Worm (Caenorhabditis elegans): Measurements from ENCODE around the gene srw-23.

srw-23 gene

ce11 chrV:16873642-16874041, at the start of gene srw-23:
Gene srw-23 (plus strand): TSS chrV:16873942.
- no peak for TF ChIP-seq cebp-2 (GFP tag; IDR thresholded peaks at IDR 0.05)
- no peak for TF ChIP-seq sptf-2 (GFP tag; optimal IDR thresholded peaks at IDR 0.05)
- TF ChIP-seq bed-1 (GFP tag; IDR thresholded peaks at IDR 0.05), result no peak
- TF ChIP-seq ccch-3 (GFP tag; optimal IDR thresholded peaks at IDR 0.05), result no peak
- no peak for TF ChIP-seq ztf-18 (tag; optimal IDR thresholded peaks at IDR 0.05)
- TF ChIP-seq C17E4.6 (GFP tag; IDR thresholded peaks at IDR 0.05), result no peak
- no peak for TF ChIP-seq F22D6.2 (tag; optimal IDR thresholded peaks at IDR 0.05)
- no peak for TF ChIP-seq lin-40 (tag; optimal IDR thresholded peaks at IDR 0.05)

DNA sequence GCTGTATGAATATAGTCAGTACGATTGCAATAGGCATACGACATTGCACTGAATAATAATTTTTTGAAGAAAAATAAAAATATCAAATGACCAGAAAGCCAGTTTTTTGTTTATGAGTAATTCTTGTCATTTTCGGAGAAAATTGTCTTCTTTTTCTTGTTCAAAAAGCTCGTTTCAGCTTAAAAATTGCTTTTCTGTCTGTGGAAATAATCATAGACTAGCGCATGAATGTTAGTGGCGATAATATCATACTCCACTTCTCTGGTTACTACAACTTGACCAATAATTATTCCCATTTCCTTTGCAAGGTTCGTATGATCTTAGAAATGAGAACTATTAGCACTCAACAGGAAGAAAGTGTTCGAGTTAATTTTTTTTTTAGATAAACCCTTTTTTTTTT, 46.3 kb upstream of the srw-23 start, which contains the start of gene srh-216:
srh-216 (minus strand) TSS at position 101 of the 400 bp plus-strand sequence.
- no peak for TF ChIP-seq ceh-58 (GFP tag; IDR thresholded peaks at IDR 0.05)
- no peak for TF ChIP-seq xnd-1 (tag; optimal IDR thresholded peaks at IDR 0.05)
- no peak for TF ChIP-seq Y79H2A.3 (GFP tag; conservative IDR thresholded peaks at IDR 0.05)
- no peak for TF ChIP-seq tbx-9 (tag; optimal IDR thresholded peaks at IDR 0.05; ENCODE audit: borderline replicate concordance)
- TF ChIP-seq hmg-20 (GFP tag; IDR thresholded peaks at IDR 0.05), result no peak
- TF ChIP-seq cebp-2 (GFP tag; IDR thresholded peaks at IDR 0.05), result no peak
- no peak for TF ChIP-seq sptf-2 (GFP tag; optimal IDR thresholded peaks at IDR 0.05)
- TF ChIP-seq cebp-1 (GFP tag; IDR thresholded peaks at IDR 0.05), result no peak
- TF ChIP-seq cebp-1 (tag; optimal IDR thresholded peaks at IDR 0.05), result no peak
- TF ChIP-seq lir-1 (GFP tag; conservative IDR thresholded peaks at IDR 0.05), result no peak
- TF ChIP-seq nfyb-1 (GFP tag; IDR thresholded peaks at IDR 0.05), result no peak

DNA sequence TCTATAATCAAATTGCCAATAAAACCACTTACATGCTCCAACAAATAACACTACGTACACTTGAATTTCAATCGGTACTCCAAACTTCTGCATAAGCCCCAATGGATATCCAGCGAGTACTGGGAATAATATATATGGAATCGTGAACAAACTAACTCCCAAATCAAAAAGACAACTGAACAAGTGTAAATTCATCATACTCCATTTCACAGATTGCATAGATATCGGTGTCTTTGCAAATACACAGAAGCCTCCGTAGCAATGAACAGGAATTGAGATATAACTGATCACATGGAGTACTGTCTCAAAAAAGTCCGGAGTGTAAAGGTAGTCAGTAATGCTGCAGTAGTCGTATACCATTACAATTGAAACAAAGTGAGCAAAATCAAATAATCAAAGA, 44.3 kb upstream of the srw-23 start, which contains the start of gene srh-214:
srh-214 (minus strand) TSS at position 360 of the 400 bp plus-strand sequence.
- TF ChIP-seq ztf-25 (GFP tag; IDR thresholded peaks at IDR 0.05) (no peak), tbp1 (GFP tag; optimal IDR thresholded peaks at IDR 0.05) (no peak), nfyb-1 (GFP tag; IDR thresholded peaks at IDR 0.05) (no peak), mel-28 (tag; optimal IDR thresholded peaks at IDR 0.05; ENCODE audit: borderline replicate concordance) (no peak), nfya-1 (tag; optimal IDR thresholded peaks at IDR 0.05; ENCODE audit: borderline replicate concordance, insufficient read depth) (no peak), mes-4 (tag; optimal IDR thresholded peaks at IDR 0.05) (no peak), ama-1 (optimal IDR thresholded peaks at IDR 0.05) (no peak), ama-1 (GFP tag; optimal IDR thresholded peaks at IDR 0.05) (no peak), lag-1 (GFP tag; IDR thresholded peaks at IDR 0.05) (no peak), B0336.3 (GFP tag; IDR thresholded peaks at IDR 0.05) (no peak), lir-1 (GFP tag; conservative IDR thresholded peaks at IDR 0.05) (no peak), bed-1 (GFP tag; IDR thresholded peaks at IDR 0.05) (no peak), madf-10 (tag; optimal IDR thresholded peaks at IDR 0.05) (no peak), lin-35 (GFP tag; optimal IDR thresholded peaks at IDR 0.05) (no peak), aptf-2 (GFP tag; conservative IDR thresholded peaks at IDR 0.05) (no peak), let-526 (GFP tag; IDR thresholded peaks at IDR 0.05) (no peak), ccch-3 (GFP tag; optimal IDR thresholded peaks at IDR 0.05) (no peak)

DNA sequence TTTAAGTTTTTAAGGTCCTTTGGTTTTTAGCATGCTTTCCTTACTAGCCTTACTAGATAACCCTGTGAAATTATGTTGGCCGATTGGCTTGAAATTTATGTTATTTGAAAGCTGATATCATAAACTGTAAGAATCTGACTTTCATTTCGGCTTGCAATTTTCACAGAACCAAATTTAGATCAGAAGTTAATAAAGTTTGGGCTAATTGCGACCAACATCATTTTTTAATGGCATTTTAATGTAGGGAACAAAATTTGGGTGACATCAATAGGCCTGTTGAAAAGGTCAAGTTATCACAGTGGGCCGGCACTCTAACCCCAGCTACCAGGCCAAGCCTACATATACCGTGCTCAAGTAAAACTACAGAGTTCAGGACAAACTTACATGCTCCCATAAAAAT, 42.4 kb upstream of the srw-23 start:
- no peak for TF ChIP-seq B0261.1 (tag; optimal IDR thresholded peaks at IDR 0.05)
- TF ChIP-seq sdz-38 (tag; optimal IDR thresholded peaks at IDR 0.05), result no peak

DNA sequence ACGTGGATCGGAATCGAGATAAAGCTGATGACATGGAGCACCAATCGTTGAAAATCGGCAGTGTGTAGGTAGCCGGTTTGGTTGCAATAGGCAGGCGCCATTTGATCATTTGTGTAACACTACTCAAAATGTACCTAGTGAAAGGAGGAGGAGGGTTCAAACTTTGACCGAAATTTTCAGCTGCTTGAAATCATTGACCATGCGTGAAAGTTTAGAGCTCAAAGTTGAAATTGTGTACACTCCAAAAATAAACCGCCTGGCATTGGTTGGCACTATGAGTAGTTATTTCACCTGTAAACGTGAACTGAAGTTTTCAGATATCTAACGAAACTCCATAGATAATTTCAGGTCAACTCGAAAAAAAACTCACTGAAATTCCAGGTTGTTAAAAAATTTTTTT, 41.8 kb upstream of the srw-23 start, which contains the start of gene srh-215:
srh-215 (minus strand) TSS at position 101 of the 400 bp plus-strand sequence.
- no peak for TF ChIP-seq nhr-90 (tag; optimal IDR thresholded peaks at IDR 0.05)
- no peak for TF ChIP-seq C06A6.2 (GFP tag; conservative IDR thresholded peaks at IDR 0.05)
- no peak for TF ChIP-seq dpl-1 (GFP tag; optimal IDR thresholded peaks at IDR 0.05)
- no peak for TF ChIP-seq chd-7 (tag; optimal IDR thresholded peaks at IDR 0.05)
- TF ChIP-seq egl-18 (GFP tag; IDR thresholded peaks at IDR 0.05), result no peak
- TF ChIP-seq Y56A3A.18 (GFP tag; IDR thresholded peaks at IDR 0.05), result no peak
- no peak for TF ChIP-seq hsf-1 (GFP tag; IDR thresholded peaks at IDR 0.05)
- no peak for TF ChIP-seq madf-8 (GFP tag; conservative IDR thresholded peaks at IDR 0.05)
- TF ChIP-seq sdz-38 (tag; optimal IDR thresholded peaks at IDR 0.05), result no peak
- TF ChIP-seq rcor-1 (GFP tag; IDR thresholded peaks at IDR 0.05), result no peak
